Worm (Caenorhabditis elegans): ENCODE measurements around the gene mrps-17.
A peak's percentile ranks its signal among the peaks of the same experiment; 100 is the strongest.

mrps-17 gene

ce11 chrIII:6462610-6463009 is 31.0 kb upstream of the mrps-17 start, which contains the start of gene T26A5.8:
TSS of gene T26A5.8 (minus strand) at chrIII:6462856.
- TF ChIP-seq R02D3.7 (tag; optimal IDR thresholded peaks at IDR 0.05) (no peak), nhr-129 (tag; optimal IDR thresholded peaks at IDR 0.05) (peak; percentile 25), nhr-6 (tag; optimal IDR thresholded peaks at IDR 0.05) (peak; percentile 19), sma-9 (GFP tag; optimal IDR thresholded peaks at IDR 0.05) (no peak), sma-9 (tag; optimal IDR thresholded peaks at IDR 0.05) (no peak), lin-39 (tag; optimal IDR thresholded peaks at IDR 0.05) (no peak), alr-1 (tag; optimal IDR thresholded peaks at IDR 0.05) (no peak), elt-1 (tag; optimal IDR thresholded peaks at IDR 0.05) (no peak), mdl-1 (tag; optimal IDR thresholded peaks at IDR 0.05) (no peak), lsy-2 (tag; optimal IDR thresholded peaks at IDR 0.05) (peak in 1 of 2 experiments; percentile 58), nhr-21 (tag; optimal IDR thresholded peaks at IDR 0.05) (no peak), lin-11 (tag; optimal IDR thresholded peaks at IDR 0.05) (no peak), gmeb-1 (tag; optimal IDR thresholded peaks at IDR 0.05) (no peak), nhr-12 (tag; optimal IDR thresholded peaks at IDR 0.05) (no peak), ceh-82 (tag; optimal IDR thresholded peaks at IDR 0.05) (no peak), ztf-1 (GFP tag; conservative IDR thresholded peaks at IDR 0.05) (no peak), mbf-1 (tag; optimal IDR thresholded peaks at IDR 0.05) (no peak), sem-4 (tag; optimal IDR thresholded peaks at IDR 0.05) (no peak), ztf-4 (tag; optimal IDR thresholded peaks at IDR 0.05) (peak; percentile 29), ama-1 (optimal IDR thresholded peaks at IDR 0.05) (peak; percentile 56), nhr-10 (tag; optimal IDR thresholded peaks at IDR 0.05) (no peak), nhr-77 (tag; optimal IDR thresholded peaks at IDR 0.05) (no peak), ceh-16 (tag; optimal IDR thresholded peaks at IDR 0.05) (no peak), sma-3 (GFP tag; optimal IDR thresholded peaks at IDR 0.05) (peak; percentile 45), unc-55 (GFP tag; optimal IDR thresholded peaks at IDR 0.05) (no peak), unc-62 (GFP tag; optimal IDR thresholded peaks at IDR 0.05) (no peak), mab-5 (tag; optimal IDR thresholded peaks at IDR 0.05) (no peak), fos-1 (tag; optimal IDR thresholded peaks at IDR 0.05) (no peak), egl-27 (tag; optimal IDR thresholded peaks at IDR 0.05) (no peak), snpc-4 (tag; optimal IDR thresholded peaks at IDR 0.05) (no peak), nhr-23 (tag; optimal IDR thresholded peaks at IDR 0.05) (no peak), C34F6.9 (tag; optimal IDR thresholded peaks at IDR 0.05) (no peak), blmp-1 (tag; optimal IDR thresholded peaks at IDR 0.05; ENCODE audit: insufficient read depth) (no peak), peb-1 (tag; optimal IDR thresholded peaks at IDR 0.05) (no peak), skn-1 (tag; optimal IDR thresholded peaks at IDR 0.05) (no peak), nhr-25 (tag; optimal IDR thresholded peaks at IDR 0.05) (no peak), zag-1 (tag; optimal IDR thresholded peaks at IDR 0.05) (no peak), lin-13 (GFP tag; optimal IDR thresholded peaks at IDR 0.05) (peak; percentile 15), ztf-11 (tag; optimal IDR thresholded peaks at IDR 0.05) (no peak), Y55F3AM.14 (GFP tag; optimal IDR thresholded peaks at IDR 0.05) (no peak), F13H6.1 (tag; optimal IDR thresholded peaks at IDR 0.05) (no peak), ZK546.5 (tag; optimal IDR thresholded peaks at IDR 0.05) (no peak), crh-2 (tag; optimal IDR thresholded peaks at IDR 0.05) (peak; percentile 10), aly-2 (tag; optimal IDR thresholded peaks at IDR 0.05) (no peak), nhr-237 (tag; optimal IDR thresholded peaks at IDR 0.05) (no peak)

ce11 chrIII:6459820-6460219 is 28.2 kb upstream of the mrps-17 start, which contains the start of gene algn-1:
TSS of gene algn-1 (plus strand) at chrIII:6460120.
- TF ChIP-seq ztf-4 (tag; optimal IDR thresholded peaks at IDR 0.05) (no peak), sem-4 (tag; optimal IDR thresholded peaks at IDR 0.05) (no peak), egl-27 (tag; optimal IDR thresholded peaks at IDR 0.05) (no peak), ztf-1 (GFP tag; conservative IDR thresholded peaks at IDR 0.05) (no peak), unc-55 (GFP tag; optimal IDR thresholded peaks at IDR 0.05) (no peak), ceh-82 (tag; optimal IDR thresholded peaks at IDR 0.05) (no peak), blmp-1 (tag; optimal IDR thresholded peaks at IDR 0.05; ENCODE audit: insufficient read depth) (no peak), C34F6.9 (tag; optimal IDR thresholded peaks at IDR 0.05) (no peak), mbf-1 (tag; optimal IDR thresholded peaks at IDR 0.05) (no peak), nhr-12 (tag; optimal IDR thresholded peaks at IDR 0.05) (no peak), nhr-23 (tag; optimal IDR thresholded peaks at IDR 0.05) (no peak), lin-13 (GFP tag; optimal IDR thresholded peaks at IDR 0.05) (no peak), mab-5 (tag; optimal IDR thresholded peaks at IDR 0.05) (no peak), crh-2 (tag; optimal IDR thresholded peaks at IDR 0.05) (no peak)
